Worm (Caenorhabditis elegans): ENCODE measurements around the gene K08F8.7.

The K08F8.7 gene

ce11 chrII:8714913-8715447, 40.2 kb downstream of the K08F8.7 start, which contains the start of the genes rab-21 and T01B7.13:
Gene rab-21, minus strand, starts transcription at chrII:8715013.
Gene T01B7.13, plus strand, starts transcription at chrII:8715397.
- TF ChIP-seq ZK546.5 (tag; optimal IDR thresholded peaks at IDR 0.05) (no peak), nhr-6 (tag; optimal IDR thresholded peaks at IDR 0.05) (no peak), zag-1 (tag; optimal IDR thresholded peaks at IDR 0.05) (no peak), snpc-4 (tag; optimal IDR thresholded peaks at IDR 0.05) (no peak), ceh-82 (tag; optimal IDR thresholded peaks at IDR 0.05) (no peak), elt-1 (tag; optimal IDR thresholded peaks at IDR 0.05) (no peak), ama-1 (optimal IDR thresholded peaks at IDR 0.05) (no peak), crh-2 (tag; optimal IDR thresholded peaks at IDR 0.05) (no peak), nhr-129 (tag; optimal IDR thresholded peaks at IDR 0.05) (no peak)

DNA sequence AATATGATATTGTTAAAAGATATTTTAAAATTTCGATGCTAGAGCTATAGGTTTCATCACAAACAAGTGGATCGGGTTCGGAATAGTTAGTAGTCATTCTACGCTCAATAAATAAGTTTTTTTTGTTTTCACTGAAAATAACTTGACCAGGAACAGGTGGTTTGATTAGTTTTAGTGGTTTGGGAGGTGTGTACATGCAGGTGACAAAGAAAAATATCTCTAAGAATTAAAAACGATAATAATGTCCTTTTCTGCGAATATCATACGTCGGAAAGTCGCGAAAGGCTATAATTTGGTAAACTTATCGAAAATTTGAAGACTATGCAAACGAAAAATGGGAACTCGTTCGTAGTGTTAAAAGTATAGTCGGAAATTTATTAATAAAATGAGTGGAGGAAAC, 44.9 kb downstream of the K08F8.7 start, which contains the start of gene srg-15:
Gene srg-15, minus strand, starts transcription at position 101 of the 400 bp plus-strand sequence.
- no peak for TF ChIP-seq nhr-21 (tag; optimal IDR thresholded peaks at IDR 0.05)
- no peak for TF ChIP-seq unc-62 (GFP tag; optimal IDR thresholded peaks at IDR 0.05)
- TF ChIP-seq crh-2 (tag; optimal IDR thresholded peaks at IDR 0.05), result no peak
- no peak for TF ChIP-seq ztf-1 (GFP tag; conservative IDR thresholded peaks at IDR 0.05)

- TF ChIP-seq zag-1 (tag; optimal IDR thresholded peaks at IDR 0.05), result no peak
- peak; percentile 13 for TF ChIP-seq unc-62 (GFP tag; optimal IDR thresholded peaks at IDR 0.05)
- no peak for TF ChIP-seq fos-1 (tag; optimal IDR thresholded peaks at IDR 0.05)
- TF ChIP-seq ceh-82 (tag; optimal IDR thresholded peaks at IDR 0.05), result no peak
- TF ChIP-seq sem-4 (tag; optimal IDR thresholded peaks at IDR 0.05), result peak; percentile 6
- no peak for TF ChIP-seq Y55F3AM.14 (GFP tag; optimal IDR thresholded peaks at IDR 0.05)
- TF ChIP-seq egl-27 (tag; optimal IDR thresholded peaks at IDR 0.05), result no peak
- TF ChIP-seq unc-55 (GFP tag; optimal IDR thresholded peaks at IDR 0.05), result no peak
- no peak for TF ChIP-seq lin-13 (GFP tag; optimal IDR thresholded peaks at IDR 0.05)
- TF ChIP-seq aly-2 (tag; optimal IDR thresholded peaks at IDR 0.05), result no peak
- no peak for TF ChIP-seq ztf-1 (GFP tag; conservative IDR thresholded peaks at IDR 0.05)
- no peak for TF ChIP-seq alr-1 (tag; optimal IDR thresholded peaks at IDR 0.05)
- TF ChIP-seq crh-2 (tag; optimal IDR thresholded peaks at IDR 0.05), result no peak
- no peak for TF ChIP-seq nhr-12 (tag; optimal IDR thresholded peaks at IDR 0.05)
- TF ChIP-seq C34F6.9 (tag; optimal IDR thresholded peaks at IDR 0.05), result peak; percentile 19
- no peak for TF ChIP-seq blmp-1 (tag; optimal IDR thresholded peaks at IDR 0.05; ENCODE audit: insufficient read depth)
- no peak for TF ChIP-seq mdl-1 (tag; optimal IDR thresholded peaks at IDR 0.05)
- no peak for TF ChIP-seq snpc-4 (tag; optimal IDR thresholded peaks at IDR 0.05)
- no peak for TF ChIP-seq nhr-23 (tag; optimal IDR thresholded peaks at IDR 0.05)
- no peak for TF ChIP-seq ZK546.5 (tag; optimal IDR thresholded peaks at IDR 0.05)
- TF ChIP-seq lin-39 (tag; optimal IDR thresholded peaks at IDR 0.05), result no peak
- TF ChIP-seq skn-1 (tag; optimal IDR thresholded peaks at IDR 0.05), result no peak
- TF ChIP-seq nhr-21 (tag; optimal IDR thresholded peaks at IDR 0.05), result no peak
- TF ChIP-seq ceh-16 (tag; optimal IDR thresholded peaks at IDR 0.05), result no peak
- TF ChIP-seq nhr-25 (tag; optimal IDR thresholded peaks at IDR 0.05), result no peak
- no peak for TF ChIP-seq ztf-11 (tag; optimal IDR thresholded peaks at IDR 0.05)
- peak; percentile 38 for TF ChIP-seq nhr-129 (tag; optimal IDR thresholded peaks at IDR 0.05)
- TF ChIP-seq mab-5 (tag; optimal IDR thresholded peaks at IDR 0.05), result peak; percentile 20
- TF ChIP-seq lin-11 (tag; optimal IDR thresholded peaks at IDR 0.05), result no peak
- no peak for TF ChIP-seq ztf-4 (tag; optimal IDR thresholded peaks at IDR 0.05)
- TF ChIP-seq mbf-1 (tag; optimal IDR thresholded peaks at IDR 0.05), result no peak
- TF ChIP-seq sma-9 (GFP tag; optimal IDR thresholded peaks at IDR 0.05), result peak; percentile 64
- TF ChIP-seq sma-9 (tag; optimal IDR thresholded peaks at IDR 0.05), result no peak
- no peak for TF ChIP-seq peb-1 (tag; optimal IDR thresholded peaks at IDR 0.05)
- TF ChIP-seq ama-1 (optimal IDR thresholded peaks at IDR 0.05), result no peak
- no peak for TF ChIP-seq gmeb-1 (tag; optimal IDR thresholded peaks at IDR 0.05)
- peak; percentile 55 for TF ChIP-seq F13H6.1 (tag; optimal IDR thresholded peaks at IDR 0.05)
- TF ChIP-seq dmd-4 (tag; optimal IDR thresholded peaks at IDR 0.05), result no peak
- no peak for TF ChIP-seq nhr-77 (tag; optimal IDR thresholded peaks at IDR 0.05)
- TF ChIP-seq unc-39 (tag; optimal IDR thresholded peaks at IDR 0.05), result no peak
- TF ChIP-seq lsy-2 (tag; optimal IDR thresholded peaks at IDR 0.05), result peak in 1 of 2 experiments; percentile 63
- TF ChIP-seq R02D3.7 (tag; optimal IDR thresholded peaks at IDR 0.05), result no peak
These were observed 48.1 kb downstream of the K08F8.7 start, which contains the start of gene cup-16 for ce11 chrII:8707024-8707423. Gene cup-16, plus strand, starts transcription at chrII:8707155.

All from whole organism, L2 larva.